Worm (Caenorhabditis elegans): ENCODE data around the gene R05D3.3.

Gene R05D3.3

DNA sequence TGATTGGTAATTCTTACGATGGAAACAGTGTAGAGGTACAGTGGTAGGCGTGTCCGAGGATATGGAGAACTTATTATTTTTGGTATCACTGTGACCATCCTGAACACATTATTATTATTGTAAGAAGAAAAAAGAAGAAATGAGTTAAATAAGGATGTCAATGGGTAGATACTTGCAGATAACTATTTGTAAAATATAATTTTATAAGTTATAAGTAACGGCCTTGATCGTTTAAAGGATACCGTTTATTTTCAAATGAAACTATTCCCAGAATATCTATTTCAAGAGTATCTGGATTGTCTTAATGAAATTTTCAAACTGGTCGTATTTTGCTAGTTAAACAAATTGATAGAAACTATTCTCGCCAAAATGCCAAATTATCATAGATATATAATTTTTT lies 43.6 kb upstream of the R05D3.3 start, which contains the start of gene F10E9.10:
TSS of gene F10E9.10 (minus strand) at position 101 of the 400 bp plus-strand sequence.
- TF ChIP-seq mep-1 (tag; optimal IDR thresholded peaks at IDR 0.05): no peak
- no peak for TF ChIP-seq lsy-2 (tag; optimal IDR thresholded peaks at IDR 0.05)
- TF ChIP-seq ceh-43 (GFP tag; optimal IDR thresholded peaks at IDR 0.05): no peak
- TF ChIP-seq nhr-2 (tag; optimal IDR thresholded peaks at IDR 0.05): no peak
- TF ChIP-seq nhr-237 (tag; optimal IDR thresholded peaks at IDR 0.05): no peak
- TF ChIP-seq mab-5 (tag; optimal IDR thresholded peaks at IDR 0.05): no peak
- no peak for TF ChIP-seq ceh-83 (GFP tag; optimal IDR thresholded peaks at IDR 0.05)
- no peak for TF ChIP-seq unc-120 (tag; optimal IDR thresholded peaks at IDR 0.05; ENCODE audit: poor library complexity, severe bottlenecking)
- TF ChIP-seq ceh-39 (tag; optimal IDR thresholded peaks at IDR 0.05): no peak
- no peak for TF ChIP-seq hlh-1 (tag; optimal IDR thresholded peaks at IDR 0.05)
- TF ChIP-seq lin-32 (GFP tag; optimal IDR thresholded peaks at IDR 0.05): no peak
- no peak for TF ChIP-seq M03D4.4 (tag; optimal IDR thresholded peaks at IDR 0.05)

DNA sequence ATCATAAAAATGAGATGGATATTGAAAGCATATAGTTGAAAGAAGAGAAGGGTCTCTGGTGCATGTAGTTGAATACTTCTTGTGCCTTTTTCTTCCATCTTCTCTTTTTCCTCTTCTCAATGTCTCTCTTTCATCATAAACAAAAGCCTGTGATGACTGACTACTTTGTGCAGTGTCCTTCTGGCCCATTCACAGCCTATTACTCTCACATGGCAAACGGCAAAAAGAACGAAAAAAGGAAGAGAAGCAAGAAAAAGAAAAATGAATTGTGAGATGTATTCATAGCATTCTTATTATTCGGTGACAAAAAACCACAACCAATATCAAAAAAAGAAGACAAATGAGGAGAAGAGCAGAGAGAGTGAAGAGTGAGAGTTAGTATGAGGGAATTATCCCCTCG lies 42.6 kb upstream of the R05D3.3 start:
- TF ChIP-seq lin-32 (GFP tag; optimal IDR thresholded peaks at IDR 0.05) (no peak), nhr-76 (tag; optimal IDR thresholded peaks at IDR 0.05) (no peak), lin-13 (tag; optimal IDR thresholded peaks at IDR 0.05) (no peak), unc-120 (tag; optimal IDR thresholded peaks at IDR 0.05; ENCODE audit: poor library complexity, severe bottlenecking) (no peak), ces-1 (GFP tag; optimal IDR thresholded peaks at IDR 0.05) (no peak), mep-1 (tag; optimal IDR thresholded peaks at IDR 0.05) (no peak), drap-1 (GFP tag; optimal IDR thresholded peaks at IDR 0.05) (no peak), sptf-1 (tag; optimal IDR thresholded peaks at IDR 0.05) (no peak), flh-1 (GFP tag; optimal IDR thresholded peaks at IDR 0.05) (no peak), blmp-1 (tag; optimal IDR thresholded peaks at IDR 0.05) (no peak)

DNA sequence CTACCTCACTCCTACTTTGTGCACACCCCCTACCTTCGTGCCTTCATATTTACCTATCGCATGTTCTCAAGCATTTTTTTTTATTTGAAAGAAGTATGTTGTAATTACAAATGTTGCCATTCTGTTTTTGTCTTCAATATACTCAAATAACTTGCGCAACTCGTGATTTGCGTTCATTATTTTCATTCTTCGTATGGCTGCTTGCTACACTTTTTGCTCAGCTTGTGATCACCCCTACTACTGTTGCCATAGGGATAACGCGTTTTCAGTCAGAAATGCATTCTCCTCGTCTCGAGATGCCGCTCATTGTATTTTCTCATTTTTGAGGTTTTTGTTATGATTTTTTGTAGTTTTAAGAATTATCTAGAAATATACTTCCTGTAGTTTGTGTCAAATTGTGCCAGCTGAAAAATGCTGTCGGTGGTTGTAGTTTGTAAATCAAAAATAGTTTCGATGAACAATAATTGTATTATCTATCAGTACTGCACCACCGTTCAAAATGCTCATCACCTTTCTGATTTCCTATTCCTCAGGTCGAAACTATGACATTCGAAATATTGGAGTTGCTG lies 41.1 kb upstream of the R05D3.3 start, which contains the start of gene F10E9.1:
TSS of gene F10E9.1 (plus strand) at position 519 of the 569 bp plus-strand sequence.
- TF ChIP-seq mep-1 (tag; optimal IDR thresholded peaks at IDR 0.05) (no peak), cnd-1 (tag; optimal IDR thresholded peaks at IDR 0.05) (no peak)

DNA sequence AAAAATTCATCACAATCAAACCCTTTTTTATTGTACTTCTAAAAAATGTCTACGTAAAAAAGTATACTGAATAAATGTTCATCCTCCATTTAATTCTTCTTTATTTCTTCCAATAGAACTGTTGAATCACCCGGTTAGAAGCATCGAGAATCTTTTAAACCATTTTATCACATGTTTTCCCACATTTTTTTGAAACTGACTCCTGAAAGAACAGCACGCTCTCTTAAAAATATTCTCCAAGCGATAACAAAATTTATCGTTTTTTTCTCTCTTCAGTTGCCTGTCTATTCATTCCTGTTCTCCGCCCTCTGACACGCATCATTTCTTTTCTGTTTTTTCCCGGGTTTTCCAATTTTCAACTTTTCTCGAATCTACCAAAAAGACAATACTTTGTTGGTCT lies 39.4 kb upstream of the R05D3.3 start, which contains the start of gene F10E9.12:
TSS of gene F10E9.12 (plus strand) at position 131 of the 400 bp plus-strand sequence.
- TF ChIP-seq drap-1 (GFP tag; optimal IDR thresholded peaks at IDR 0.05): no peak
- no peak for TF ChIP-seq flh-1 (GFP tag; optimal IDR thresholded peaks at IDR 0.05)
- no peak for TF ChIP-seq cnd-1 (tag; optimal IDR thresholded peaks at IDR 0.05)
- TF ChIP-seq ham-2 (GFP tag; optimal IDR thresholded peaks at IDR 0.05): no peak
- no peak for TF ChIP-seq nhr-237 (tag; optimal IDR thresholded peaks at IDR 0.05)
- TF ChIP-seq ceh-83 (GFP tag; optimal IDR thresholded peaks at IDR 0.05): no peak
- no peak for TF ChIP-seq zip-8 (tag; optimal IDR thresholded peaks at IDR 0.05)

DNA sequence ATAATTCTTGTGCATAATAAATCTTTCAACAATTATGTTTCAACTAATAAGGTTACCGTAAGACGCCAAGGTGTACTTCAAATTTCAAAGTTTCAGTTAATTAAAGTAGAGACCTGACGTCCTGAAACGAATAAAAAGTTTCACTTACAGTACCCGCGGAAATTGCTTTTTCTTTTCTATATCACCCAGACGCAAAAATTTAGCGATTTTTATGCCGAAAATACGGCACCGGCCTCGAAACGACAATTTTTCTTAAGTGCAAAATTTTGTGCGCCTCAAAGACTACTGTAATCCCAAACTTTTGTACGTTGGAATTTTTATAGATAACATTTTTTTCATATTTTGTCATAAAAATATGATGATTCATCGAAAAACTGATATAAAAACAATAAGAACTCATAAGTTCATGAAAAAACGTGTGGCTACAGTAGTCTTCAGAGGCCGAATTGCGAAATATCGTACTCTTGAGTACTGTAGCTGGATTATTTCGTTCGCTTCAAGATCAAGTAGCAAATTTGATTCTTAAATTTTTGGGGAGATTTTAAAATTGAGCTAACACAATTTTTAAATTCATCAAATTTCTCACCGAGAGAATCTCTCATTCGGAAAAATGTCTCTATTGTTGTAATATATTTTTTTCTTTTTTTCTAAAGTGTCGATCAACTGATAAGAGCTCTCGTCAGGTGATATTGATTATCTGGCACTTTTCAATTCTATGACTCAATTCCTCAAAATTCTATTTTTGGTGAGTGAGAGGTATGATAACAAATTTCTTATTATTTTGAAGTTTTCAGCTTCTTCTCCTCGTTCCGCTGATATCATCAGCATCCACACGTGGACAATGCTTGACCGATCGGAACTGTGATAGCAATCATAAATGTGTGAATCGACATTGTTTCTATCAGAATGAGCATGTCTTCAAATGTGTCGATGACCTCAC lies 38.0 kb upstream of the R05D3.3 start, which contains the start of gene ZC262.13:
TSS of gene ZC262.13 (plus strand) at position 641 of the 940 bp plus-strand sequence.
- TF ChIP-seq pha-4 (tag; optimal IDR thresholded peaks at IDR 0.05): no peak
- TF ChIP-seq drap-1 (GFP tag; optimal IDR thresholded peaks at IDR 0.05): no peak
- no peak for TF ChIP-seq nhr-2 (tag; optimal IDR thresholded peaks at IDR 0.05)
- TF ChIP-seq sem-2 (GFP tag; optimal IDR thresholded peaks at IDR 0.05): no peak
- TF ChIP-seq blmp-1 (tag; optimal IDR thresholded peaks at IDR 0.05): no peak
- TF ChIP-seq mls-2 (tag; optimal IDR thresholded peaks at IDR 0.05): no peak
- TF ChIP-seq snpc-4 (tag; optimal IDR thresholded peaks at IDR 0.05): no peak
- no peak for TF ChIP-seq ztf-11 (tag; optimal IDR thresholded peaks at IDR 0.05)
- no peak for TF ChIP-seq nhr-12 (tag; optimal IDR thresholded peaks at IDR 0.05)
- no peak for TF ChIP-seq zip-8 (tag; optimal IDR thresholded peaks at IDR 0.05)
- no peak for TF ChIP-seq tbx-8 (GFP tag; optimal IDR thresholded peaks at IDR 0.05)
- TF ChIP-seq unc-120 (tag; optimal IDR thresholded peaks at IDR 0.05; ENCODE audit: poor library complexity, severe bottlenecking): no peak
- TF ChIP-seq ceh-43 (GFP tag; optimal IDR thresholded peaks at IDR 0.05): no peak
- TF ChIP-seq ces-1 (GFP tag; optimal IDR thresholded peaks at IDR 0.05): no peak
- no peak for TF ChIP-seq elt-1 (tag; optimal IDR thresholded peaks at IDR 0.05; ENCODE audit: borderline replicate concordance, insufficient read depth)
- no peak for TF ChIP-seq unc-62 (GFP tag; optimal IDR thresholded peaks at IDR 0.05)
- TF ChIP-seq ceh-39 (tag; optimal IDR thresholded peaks at IDR 0.05): no peak
- TF ChIP-seq lsy-2 (tag; optimal IDR thresholded peaks at IDR 0.05): no peak

All from whole organism, mixed stage, embryonic.